Worm (Caenorhabditis elegans) whole organism, young adult: Measurements from ENCODE around the gene F46C5.7.

Experiments
- C06A6.2 ChIP-seq: fragments of 200-800 bp; sonication (Bioruptor generic); conservative IDR thresholded peaks from 2 replicates; pipeline ENCODE4 v1.3.6; 2022; ENCODE audit warnings: missing genetic modification characterization, missing compliant biosample characterization
- D2030.7 ChIP-seq: fragments of 200-800 bp; sonication (Bioruptor generic); IDR thresholded peaks from 2 replicates; pipeline ENCODE4 v1.3.6; 2022; ENCODE audit warnings: missing genetic modification reagents, missing genetic modification characterization, missing compliant biosample characterization
- F23B12.7 ChIP-seq: sonication (generic microtip); optimal IDR thresholded peaks from 2 replicates; lab custom pipeline; 2017; ENCODE audit warnings: missing genetic modification characterization, mild to moderate bottlenecking, missing compliant biosample characterization, antibody characterized with exemption, moderate library complexity; ENCODE audit not compliant: insufficient read depth
- F33H1.4 ChIP-seq: fragments of 200-800 bp; sonication (Bioruptor generic); IDR thresholded peaks from 2 replicates; pipeline ENCODE4 v1.3.6; 2022; ENCODE audit warnings: missing genetic modification reagents, missing genetic modification characterization, missing compliant biosample characterization
- F37B4.10 ChIP-seq: fragments of 200-800 bp; sonication (Bioruptor generic); IDR thresholded peaks from 2 replicates; pipeline ENCODE4 v1.3.6; 2022; ENCODE audit warnings: missing genetic modification characterization, missing compliant biosample characterization
- T07F8.4 ChIP-seq: sonication (generic microtip); optimal IDR thresholded peaks from 2 replicates; lab custom pipeline; 2016; ENCODE audit warnings: mild to moderate bottlenecking, missing genetic modification characterization, moderate library complexity, missing compliant biosample characterization
- Y67H2A.10 ChIP-seq: fragments of 200-800 bp; sonication (Bioruptor generic); conservative IDR thresholded peaks from 2 replicates; pipeline ENCODE4 v1.3.6; 2022; ENCODE audit warnings: missing genetic modification reagents, missing genetic modification characterization, missing compliant biosample characterization
- Y79H2A.3 ChIP-seq: fragments of 200-800 bp; sonication (Bioruptor generic); conservative IDR thresholded peaks from 2 replicates; pipeline ENCODE4 v1.3.6; 2022; ENCODE audit warnings: missing genetic modification reagents, missing genetic modification characterization, missing compliant biosample characterization
- ZK185.1 ChIP-seq: sonication (generic microtip); optimal IDR thresholded peaks from 2 replicates; lab custom pipeline; 2016; ENCODE audit warnings: mild to moderate bottlenecking, missing genetic modification characterization, missing compliant biosample characterization; ENCODE audit not compliant: poor library complexity, severe bottlenecking
- aptf-3 ChIP-seq: fragments of 200-800 bp; sonication (Bioruptor generic); IDR thresholded peaks from 2 replicates; pipeline ENCODE4 v1.3.6; 2022; ENCODE audit warnings: missing genetic modification characterization, missing compliant biosample characterization
- atf-7 ChIP-seq: sonication (generic microtip); optimal IDR thresholded peaks from 2 replicates; lab custom pipeline; 2017; ENCODE audit warnings: mild to moderate bottlenecking, missing genetic modification characterization, missing compliant biosample characterization
- athp-1 ChIP-seq: sonication (generic microtip); optimal IDR thresholded peaks from 2 replicates; lab custom pipeline; 2017; ENCODE audit warnings: mild to moderate bottlenecking, missing genetic modification characterization, missing compliant biosample characterization
- ccch-3 ChIP-seq: fragments of 200-800 bp; sonication (Bioruptor generic); optimal IDR thresholded peaks from 2 replicates; lab custom pipeline; 2018; ENCODE audit warnings: mild to moderate bottlenecking, missing genetic modification characterization, missing compliant biosample characterization
- ceh-100 ChIP-seq: fragments of 200-800 bp; sonication (Bioruptor generic); IDR thresholded peaks from 2 replicates; pipeline ENCODE4 v1.3.6; 2022; ENCODE audit warnings: missing genetic modification reagents, missing genetic modification characterization, missing compliant biosample characterization
- chd-7 ChIP-seq: sonication (generic microtip); optimal IDR thresholded peaks from 2 replicates; lab custom pipeline; 2016; ENCODE audit warnings: mild to moderate bottlenecking, missing genetic modification characterization, moderate library complexity, missing compliant biosample characterization
- die-1 ChIP-seq: sonication (generic microtip); optimal IDR thresholded peaks from 2 replicates; lab custom pipeline; 2016; ENCODE audit warnings: missing genotype, mild to moderate bottlenecking, missing genetic modification characterization, missing compliant biosample characterization
- dpff-1 ChIP-seq: sonication (generic microtip); optimal IDR thresholded peaks from 2 replicates; lab custom pipeline; 2017; ENCODE audit warnings: mild to moderate bottlenecking, missing genetic modification characterization, missing compliant biosample characterization
- egl-18 ChIP-seq: fragments of 200-800 bp; sonication (Bioruptor generic); IDR thresholded peaks from 2 replicates; pipeline ENCODE4 v1.3.6; 2022; ENCODE audit warnings: missing genetic modification reagents, missing genetic modification characterization, missing compliant biosample characterization
- egl-44 ChIP-seq: fragments of 200-800 bp; sonication (Bioruptor generic); IDR thresholded peaks from 2 replicates; pipeline ENCODE4 v1.3.6; 2022; ENCODE audit warnings: missing genetic modification reagents, missing genetic modification characterization, missing compliant biosample characterization
- gei-17 ChIP-seq: fragments of 200-800 bp; sonication (Bioruptor generic); optimal IDR thresholded peaks from 2 replicates; lab custom pipeline; 2018; ENCODE audit warnings: mild to moderate bottlenecking, missing genetic modification characterization, missing compliant biosample characterization
- hlh-12 ChIP-seq: sonication (generic microtip); optimal IDR thresholded peaks from 2 replicates; lab custom pipeline; 2016; ENCODE audit warnings: missing genetic modification characterization, missing compliant biosample characterization
- hmg-1.2 ChIP-seq: fragments of 200-800 bp; sonication (Bioruptor generic); IDR thresholded peaks from 2 replicates; pipeline ENCODE4 v1.3.6; 2022; ENCODE audit warnings: missing genetic modification reagents, missing genetic modification characterization, missing compliant biosample characterization
- lin-40 ChIP-seq: sonication (generic microtip); optimal IDR thresholded peaks from 2 replicates; lab custom pipeline; 2016; ENCODE audit warnings: missing genetic modification characterization, mild to moderate bottlenecking, missing compliant biosample characterization, missing genotype, missing genetic modification reagents
- madf-10 ChIP-seq: sonication (generic microtip); optimal IDR thresholded peaks from 2 replicates; lab custom pipeline; 2016; ENCODE audit warnings: mild to moderate bottlenecking, missing genetic modification characterization, missing compliant biosample characterization
- madf-3 ChIP-seq: fragments of 200-800 bp; sonication (Bioruptor generic); IDR thresholded peaks from 2 replicates; pipeline ENCODE4 v1.3.6; 2022; ENCODE audit warnings: missing genetic modification reagents, missing genetic modification characterization, missing compliant biosample characterization
- madf-6 ChIP-seq: fragments of 200-800 bp; sonication (Bioruptor generic); IDR thresholded peaks from 2 replicates; pipeline ENCODE4 v1.3.6; 2022; ENCODE audit warnings: missing genetic modification reagents, missing genetic modification characterization, missing compliant biosample characterization
- mel-28 ChIP-seq: sonication (generic microtip); optimal IDR thresholded peaks from 2 replicates; lab custom pipeline; 2016; ENCODE audit warnings: borderline replicate concordance, mild to moderate bottlenecking, missing genetic modification characterization, missing compliant biosample characterization
- mes-4 ChIP-seq: sonication (generic microtip); optimal IDR thresholded peaks from 2 replicates; lab custom pipeline; 2016; ENCODE audit warnings: missing genotype, missing genetic modification characterization, missing compliant biosample characterization
- mxl-1 ChIP-seq: sonication (generic microtip); optimal IDR thresholded peaks from 2 replicates; lab custom pipeline; 2016; ENCODE audit warnings: missing genetic modification characterization, missing compliant biosample characterization
- nhr-80 ChIP-seq: sonication (generic microtip); optimal IDR thresholded peaks from 2 replicates; lab custom pipeline; 2016; ENCODE audit warnings: missing genetic modification characterization, missing compliant biosample characterization
- repo-1 ChIP-seq: sonication (generic microtip); optimal IDR thresholded peaks from 2 replicates; lab custom pipeline; 2017; ENCODE audit warnings: mild to moderate bottlenecking, missing genetic modification characterization, missing compliant biosample characterization
- sdz-38 ChIP-seq: sonication (generic microtip); optimal IDR thresholded peaks from 2 replicates; lab custom pipeline; 2016; ENCODE audit warnings: missing genotype, missing genetic modification characterization, missing compliant biosample characterization
- somi-1 ChIP-seq: fragments of 200-800 bp; sonication (Bioruptor generic); optimal IDR thresholded peaks from 2 replicates; lab custom pipeline; 2018; ENCODE audit warnings: mild to moderate bottlenecking, missing genetic modification characterization, missing compliant biosample characterization
- unc-130 ChIP-seq: sonication (generic microtip); optimal IDR thresholded peaks from 2 replicates; lab custom pipeline; 2016; ENCODE audit warnings: missing genetic modification reagents, missing genetic modification characterization, missing compliant biosample characterization
- unc-62 ChIP-seq: fragments of 150-350 bp; optimal IDR thresholded peaks from 2 replicates; lab custom pipeline; 2014; ENCODE audit warnings: missing biosample characterization, missing genetic modification reagents, missing genetic modification characterization
- ztf-22 ChIP-seq: fragments of 200-800 bp; sonication (Bioruptor generic); optimal IDR thresholded peaks from 2 replicates; lab custom pipeline; 2018; ENCODE audit warnings: mild to moderate bottlenecking, missing genetic modification characterization, moderate library complexity, missing compliant biosample characterization
- ztf-26 ChIP-seq: sonication (generic microtip); optimal IDR thresholded peaks from 2 replicates; lab custom pipeline; 2017; ENCODE audit warnings: missing genetic modification characterization, missing compliant biosample characterization
- ztf-28 ChIP-seq: fragments of 200-800 bp; sonication (Bioruptor generic); IDR thresholded peaks from 2 replicates; pipeline ENCODE4 v1.3.6; 2022; ENCODE audit warnings: missing genetic modification reagents, missing genetic modification characterization, missing compliant biosample characterization

Gene F46C5.7

ce11 chrII:8821140-8821595, 18.0 kb upstream of the F46C5.7 start, which contains the start of gene F46C5.1:
TSS of gene F46C5.1 (minus strand) at chrII:8821190.
- TF ChIP-seq madf-10 (tag; lab: Kevin White, UChicago) (no peak), atf-7 (tag; lab: Kevin White, UChicago) (no peak), hmg-1.2 (peak; percentile 26; the same call in 1 of the 2 replicates)
- TF ChIP-seq, all 124 proteins: peak for 1

DNA sequence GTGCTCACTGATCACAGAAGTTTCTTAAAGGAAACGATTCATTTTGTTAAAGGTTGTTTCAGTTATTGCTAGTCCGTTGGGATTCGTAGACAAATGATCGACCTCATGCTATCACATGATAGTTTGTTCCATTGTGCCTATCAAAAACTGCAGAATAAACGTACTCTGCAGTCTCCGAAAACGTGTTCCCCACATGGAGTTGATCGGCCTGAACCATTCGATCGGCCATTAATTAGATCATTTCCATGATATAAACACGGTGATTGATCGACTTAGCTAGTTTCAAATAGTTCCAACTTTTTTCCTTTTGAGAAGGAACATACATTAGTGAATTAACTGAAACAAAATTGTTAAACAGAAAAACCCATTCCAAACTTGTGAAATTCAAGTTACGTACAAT, 16.4 kb upstream of the F46C5.7 start:
- TF ChIP-seq somi-1 (peak; percentile 19), F33H1.4 (no peak), lin-40 (peak; percentile 1)
- TF ChIP-seq, all 124 proteins: peak for 2

DNA sequence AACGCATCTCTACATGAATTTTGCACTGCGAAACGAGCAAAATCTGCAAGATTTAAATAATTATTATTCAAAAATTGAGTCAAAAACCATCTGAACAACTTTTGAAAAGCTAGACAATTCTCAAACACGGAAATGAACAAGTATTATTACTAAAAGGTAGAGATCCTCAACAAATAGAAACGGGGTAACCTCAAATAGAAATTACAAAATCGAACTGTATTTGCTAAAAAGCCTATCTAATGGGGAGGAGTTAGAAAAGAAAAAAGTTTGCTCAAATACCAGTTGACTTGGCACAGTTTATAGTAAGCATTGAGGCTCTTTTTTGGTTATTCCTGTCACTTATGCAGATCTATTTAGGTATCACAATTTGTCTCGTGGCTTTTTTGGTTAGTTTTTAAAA, 13.4 kb upstream of the F46C5.7 start, which contains the start of gene nas-25:
nas-25 (plus strand) TSS at position 301 of the 400 bp plus-strand sequence.
- TF ChIP-seq dpff-1 (tag; lab: Kevin White, UChicago) (no peak), ztf-28 (GFP tag; lab: Robert Waterston, UW) (no peak), F23B12.7 (tag; lab: Kevin White, UChicago) (no peak), unc-130 (GFP tag; lab: Kevin White, UChicago) (no peak), repo-1 (no peak), madf-10 (tag; lab: Kevin White, UChicago) (no peak), madf-6 (no peak), mel-28 (tag; lab: Kevin White, UChicago) (no peak), egl-18 (GFP tag; lab: Robert Waterston, UW) (no peak), egl-44 (no peak), gei-17 (GFP tag; lab: Kevin White, UChicago) (no peak), sdz-38 (tag; lab: Kevin White, UChicago) (no peak), die-1 (tag; lab: Kevin White, UChicago) (no peak), unc-62 (GFP tag; lab: Kevin White, UChicago) (no peak), Y79H2A.3 (GFP tag; lab: Robert Waterston, UW) (no peak), ZK185.1 (tag; lab: Kevin White, UChicago) (no peak), D2030.7 (GFP tag; lab: Robert Waterston, UW) (no peak), hlh-12 (no peak), ccch-3 (no peak)

DNA sequence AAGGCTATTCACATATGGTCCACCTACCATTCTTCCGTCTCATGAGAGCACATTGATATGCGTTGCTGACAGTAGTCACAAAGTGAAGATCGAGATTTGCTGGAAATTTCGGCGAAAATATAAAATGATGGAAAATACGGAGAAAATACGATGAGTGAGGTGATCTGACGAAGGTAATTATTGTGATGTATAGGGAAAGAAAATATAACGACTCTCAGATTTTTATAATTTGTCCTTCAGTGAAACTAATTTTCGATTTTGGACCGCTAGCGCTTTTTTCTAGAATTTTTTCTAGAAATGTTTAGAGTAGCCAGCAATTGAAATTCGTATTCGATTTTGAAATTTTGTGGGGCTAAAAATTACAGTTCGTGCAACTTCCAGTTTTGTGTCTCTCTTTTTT, 9.9 kb upstream of the F46C5.7 start, which contains the start of gene F46C5.2:
F46C5.2 (minus strand) TSS at position 101 of the 400 bp plus-strand sequence.
- TF ChIP-seq aptf-3, result no peak
- no peak for TF ChIP-seq T07F8.4 (tag; lab: Kevin White, UChicago)
- no peak for TF ChIP-seq nhr-80 (tag; lab: Kevin White, UChicago)
- TF ChIP-seq ceh-100 (GFP tag; lab: Robert Waterston, UW), result no peak
- no peak for TF ChIP-seq mes-4 (tag; lab: Kevin White, UChicago)
- no peak for TF ChIP-seq ztf-22 (GFP tag; lab: Kevin White, UChicago)
- no peak for TF ChIP-seq sdz-38 (tag; lab: Kevin White, UChicago)
- TF ChIP-seq madf-3 (GFP tag; lab: Robert Waterston, UW), result no peak
- no peak for TF ChIP-seq mxl-1
- no peak for TF ChIP-seq Y67H2A.10 (GFP tag; lab: Robert Waterston, UW)
- TF ChIP-seq F37B4.10 (GFP tag; lab: Robert Waterston, UW), result no peak
- TF ChIP-seq chd-7 (tag; lab: Kevin White, UChicago), result no peak
- no peak for TF ChIP-seq Y79H2A.3 (GFP tag; lab: Robert Waterston, UW)
- no peak for TF ChIP-seq athp-1 (tag; lab: Kevin White, UChicago)
- no peak for TF ChIP-seq C06A6.2 (GFP tag; lab: Robert Waterston, UW)
- TF ChIP-seq ztf-26, result no peak
